Worm (Caenorhabditis elegans) whole organism, L3 larva: Measurements from ENCODE around the gene H39E20.1.

Experiments
- fkh-10 ChIP-seq: sonication (generic microtip); optimal IDR thresholded peaks from 2 replicates; lab custom pipeline; 2017; ENCODE audit warnings: missing biosample characterization, missing genetic modification reagents, missing genetic modification characterization
- lin-39 ChIP-seq: fragments of 150-350 bp; optimal IDR thresholded peaks from 2 replicates; lab custom pipeline; 2018; ENCODE audit warnings: missing biosample characterization, missing genetic modification reagents, missing genetic modification characterization
- mdl-1 ChIP-seq: fragments of 150-350 bp; optimal IDR thresholded peaks from 2 replicates; lab custom pipeline; 2014; ENCODE audit warnings: missing biosample characterization, missing genetic modification characterization
- nhr-23 ChIP-seq: fragments of 150-350 bp; optimal IDR thresholded peaks from 2 replicates; lab custom pipeline; 2014; ENCODE audit warnings: missing biosample characterization, missing genetic modification reagents, missing genetic modification characterization
- nhr-67 ChIP-seq: fragments of 150-350 bp; optimal IDR thresholded peaks from 2 replicates; lab custom pipeline; 2014; ENCODE audit warnings: missing biosample characterization, missing genetic modification characterization
- pha-4 ChIP-seq: fragments of 150-350 bp; optimal IDR thresholded peaks from 2 replicates; lab custom pipeline; 2014; ENCODE audit warnings: missing biosample characterization, missing genetic modification reagents, missing genetic modification characterization
- snpc-4 ChIP-seq: fragments of 150-350 bp; optimal IDR thresholded peaks from 2 replicates; lab custom pipeline; 2014; ENCODE audit warnings: missing biosample characterization, missing genetic modification characterization
- zag-1 ChIP-seq: fragments of 150-350 bp; optimal IDR thresholded peaks from 2 replicates; lab custom pipeline; 2014; ENCODE audit warnings: missing biosample characterization, missing genetic modification characterization
- ztf-11 ChIP-seq: fragments of 150-350 bp; optimal IDR thresholded peaks from 2 replicates; lab custom pipeline; 2014; ENCODE audit warnings: missing biosample characterization, missing genetic modification characterization
- ztf-4 ChIP-seq: fragments of 150-350 bp; optimal IDR thresholded peaks from 2 replicates; lab custom pipeline; 2014; ENCODE audit warnings: missing biosample characterization, missing genetic modification characterization

ce11 chrX:1370736-1371281 lies 26.6 kb downstream of the H39E20.1 start, which contains the start of gene F56C3.7:
- TF ChIP-seq nhr-23 (tag; lab: Kevin White, UChicago), result no peak
- no peak for TF ChIP-seq nhr-67
- TF ChIP-seq zag-1 (tag; lab: Kevin White, UChicago), result no peak
- TF ChIP-seq snpc-4 (tag; lab: Kevin White, UChicago), result no peak
- no peak for TF ChIP-seq lin-39 (tag; lab: Kevin White, UChicago)
- no peak for TF ChIP-seq ztf-11 (tag; lab: Kevin White, UChicago)
- TF ChIP-seq mdl-1 (tag; lab: Kevin White, UChicago), result no peak
- no peak for TF ChIP-seq fkh-10 (GFP tag; lab: Kevin White, UChicago)
- TF ChIP-seq ztf-4 (tag; lab: Kevin White, UChicago), result no peak
- no peak for TF ChIP-seq pha-4 (tag; lab: Kevin White, UChicago)
